Fruit fly (Drosophila melanogaster): ENCODE data around the gene PGAP5.
A peak's percentile ranks its signal among the peaks of the same experiment; 100 is the strongest.

The PGAP5 gene

dm6 chr2L:8204996-8205567, 6.4 kb downstream of the PGAP5 start, which contains the start of gene SLC5A11 (continued):
- TF ChIP-seq CG8281 (tag; optimal IDR thresholded peaks at IDR 0.05) (peak; percentile 85), CG10431 (GFP tag; optimal IDR thresholded peaks at IDR 0.05) (peak; percentile 67), Scr (GFP tag; IDR thresholded peaks at IDR 0.05; ENCODE audit: partially characterized antibody) (no peak), CG18011 (GFP tag; optimal IDR thresholded peaks at IDR 0.05) (peak; percentile 84), CG13296 (GFP tag; optimal IDR thresholded peaks at IDR 0.05) (peak; percentile 98), CG31365 (tag; optimal IDR thresholded peaks at IDR 0.05) (peak; percentile 82), Oaz (GFP tag; IDR thresholded peaks at IDR 0.05) (peak; percentile 99), CG15479 (GFP tag; optimal IDR thresholded peaks at IDR 0.05) (peak; percentile 59), CG11696 (GFP tag; IDR thresholded peaks at IDR 0.05) (peak; percentile 92), CG1602 (GFP tag; optimal IDR thresholded peaks at IDR 0.05) (peak; percentile 88), MESR4 (GFP tag; optimal IDR thresholded peaks at IDR 0.05) (peak; percentile 28), Drgx (GFP tag; IDR thresholded peaks at IDR 0.05) (peak; percentile 98), Rx (GFP tag; IDR thresholded peaks at IDR 0.05) (peak; percentile 85), ken (GFP tag; IDR thresholded peaks at IDR 0.05) (peak; percentile 93), CG17328 (GFP tag; IDR thresholded peaks at IDR 0.05) (peak; percentile 95), seq (GFP tag; IDR thresholded peaks at IDR 0.05) (peak; percentile 100), caup (GFP tag; optimal IDR thresholded peaks at IDR 0.05; ENCODE audit: severe bottlenecking) (peak; percentile 100), CG12219 (GFP tag; optimal IDR thresholded peaks at IDR 0.05) (peak; percentile 93), crol (GFP tag; IDR thresholded peaks at IDR 0.05) (0 out of 2 replicates have a peak, but pooled peaks have one; percentile 19), trh (GFP tag; optimal IDR thresholded peaks at IDR 0.05) (peak; percentile 96), Camta (GFP tag; optimal IDR thresholded peaks at IDR 0.05) (peak; percentile 91), nerfin-2 (GFP tag; IDR thresholded peaks at IDR 0.05; ENCODE audit: partially characterized antibody) (no peak), Ravus (GFP tag; IDR thresholded peaks at IDR 0.05) (peak; percentile 64), CG15601 (tag; optimal IDR thresholded peaks at IDR 0.05) (peak; percentile 99), Atf3 (GFP tag; optimal IDR thresholded peaks at IDR 0.05) (no peak), BtbVII (GFP tag; optimal IDR thresholded peaks at IDR 0.05) (peak; percentile 97), CG11723 (GFP tag; optimal IDR thresholded peaks at IDR 0.05) (peak; percentile 95), Hmr (GFP tag; optimal IDR thresholded peaks at IDR 0.05) (peak; percentile 98), dmrt11E (tag; optimal IDR thresholded peaks at IDR 0.05) (peak; percentile 2), CG2199 (GFP tag; IDR thresholded peaks at IDR 0.05) (peak; percentile 91), CG2875 (GFP tag; optimal IDR thresholded peaks at IDR 0.05) (peak; percentile 94), gfzf (GFP tag; optimal IDR thresholded peaks at IDR 0.05) (peak; percentile 31), emc (GFP tag; optimal IDR thresholded peaks at IDR 0.05) (peak; percentile 98), MBD-R2 (GFP tag; IDR thresholded peaks at IDR 0.05) (peak; percentile 63; the same call in 1 of the 2 replicates), Awh (GFP tag; IDR thresholded peaks at IDR 0.05) (peak; percentile 97), CG13123 (GFP tag; optimal IDR thresholded peaks at IDR 0.05) (peak; percentile 87), aop (GFP tag; IDR thresholded peaks at IDR 0.05) (peak; percentile 34; the same call in 1 of the 2 replicates), Sry-δ (GFP tag; optimal IDR thresholded peaks at IDR 0.05) (peak; percentile 75), tap (tag; optimal IDR thresholded peaks at IDR 0.05) (peak; percentile 95), gcm2 (GFP tag; optimal IDR thresholded peaks at IDR 0.05) (peak; percentile 89), az2 (GFP tag; optimal IDR thresholded peaks at IDR 0.05) (peak; percentile 91), Atf-2 (GFP tag; optimal IDR thresholded peaks at IDR 0.05) (peak; percentile 95), run (tag; optimal IDR thresholded peaks at IDR 0.05) (peak; percentile 96), shn (GFP tag; optimal IDR thresholded peaks at IDR 0.05) (peak; percentile 56), her (GFP tag; optimal IDR thresholded peaks at IDR 0.05) (peak; percentile 87), CG8359 (GFP tag; optimal IDR thresholded peaks at IDR 0.05; ENCODE audit: borderline replicate concordance) (peak; percentile 82), z (GFP tag; IDR thresholded peaks at IDR 0.05) (0 out of 3 replicates have a peak, but pooled peaks have one; percentile 63), eve (GFP tag; optimal IDR thresholded peaks at IDR 0.05) (peak in 1 of 2 experiments; percentile 100), CG11456 (GFP tag; IDR thresholded peaks at IDR 0.05) (peak; percentile 96)
